Fruit fly (Drosophila melanogaster) whole organism, embryonic: ENCODE measurements around the gene CG33325.

Experiments
- Ada2b ChIP-seq: fragments of 200-800 bp; sonication (Bioruptor generic); IDR thresholded peaks from 2 replicates; pipeline ENCODE4 v1.3.6; 2022; ENCODE audit warnings: missing biosample characterization, missing genetic modification characterization
- CG12659 ChIP-seq: fragments of 200-800 bp; sonication (Bioruptor generic); optimal IDR thresholded peaks from 3 replicates; lab custom pipeline; 2017; ENCODE audit warnings: mild to moderate bottlenecking, missing biosample characterization, missing genetic modification reagents, missing genetic modification characterization
- CG13296 ChIP-seq: fragments of 200-800 bp; sonication (Bioruptor generic); optimal IDR thresholded peaks from 3 replicates; lab custom pipeline; 2018; ENCODE audit warnings: missing biosample characterization, mild to moderate bottlenecking, missing genetic modification characterization
- CG13775 ChIP-seq: fragments of 200-800 bp; sonication (Bioruptor generic); optimal IDR thresholded peaks from 3 replicates; lab custom pipeline; 2017; ENCODE audit warnings: missing biosample characterization, mild to moderate bottlenecking, missing genetic modification characterization
- CG14014 ChIP-seq: fragments of 200-800 bp; sonication (Bioruptor generic); IDR thresholded peaks from 2 replicates; pipeline ENCODE4 v1.3.6; 2022; ENCODE audit warnings: missing biosample characterization, missing genetic modification characterization
- CG14710 ChIP-seq: fragments of 200-800 bp; sonication (Bioruptor generic); optimal IDR thresholded peaks from 3 replicates; lab custom pipeline; 2019; ENCODE audit warnings: missing biosample characterization, mild to moderate bottlenecking, missing genetic modification characterization, moderate library complexity
- CG14965 ChIP-seq: fragments of 200-800 bp; sonication (Bioruptor generic); optimal IDR thresholded peaks from 2 replicates; lab custom pipeline; 2016; ENCODE audit warnings: missing biosample characterization, missing genetic modification characterization, borderline replicate concordance
- CG15514 ChIP-seq: fragments of 200-800 bp; sonication (Bioruptor generic); optimal IDR thresholded peaks from 3 replicates; lab custom pipeline; 2017; ENCODE audit warnings: missing biosample characterization, missing genetic modification characterization, mild to moderate bottlenecking, moderate library complexity, missing genetic modification reagents
- CG15696 ChIP-seq: fragments of 200-800 bp; sonication (Bioruptor generic); optimal IDR thresholded peaks from 2 replicates; lab custom pipeline; 2019; ENCODE audit warnings: missing biosample characterization, mild to moderate bottlenecking, missing genetic modification characterization, moderate library complexity
- CG17328 ChIP-seq: fragments of 200-800 bp; sonication (Bioruptor generic); IDR thresholded peaks from 2 replicates; pipeline ENCODE4 v1.3.6; 2022; ENCODE audit warnings: missing biosample characterization, missing genetic modification characterization
- CG17568 ChIP-seq: fragments of 200-800 bp; sonication (Bioruptor generic); optimal IDR thresholded peaks from 2 replicates; lab custom pipeline; 2018; ENCODE audit warnings: missing biosample characterization, mild to moderate bottlenecking, missing genetic modification characterization, moderate library complexity
- CG30431 ChIP-seq: fragments of 200-800 bp; sonication (Bioruptor generic); optimal IDR thresholded peaks from 2 replicates; lab custom pipeline; 2017; ENCODE audit warnings: missing biosample characterization, missing genetic modification characterization
- CG31388 ChIP-seq: fragments of 200-800 bp; sonication (Bioruptor generic); optimal IDR thresholded peaks from 2 replicates; lab custom pipeline; 2016; ENCODE audit warnings: missing biosample characterization, missing genetic modification characterization
- CG3407 ChIP-seq: fragments of 200-800 bp; sonication (Bioruptor generic); optimal IDR thresholded peaks from 2 replicates; lab custom pipeline; 2018; ENCODE audit warnings: missing biosample characterization, mild to moderate bottlenecking, missing genetic modification characterization
- CG4360 ChIP-seq: fragments of 200-800 bp; sonication (Bioruptor generic); IDR thresholded peaks from 2 replicates; pipeline ENCODE4 v1.3.6; 2022; ENCODE audit warnings: missing biosample characterization, missing genetic modification characterization
- CG6175 ChIP-seq: fragments of 200-800 bp; sonication (Bioruptor generic); IDR thresholded peaks from 3 replicates; pipeline ENCODE4 v1.3.6; 2022; ENCODE audit warnings: missing biosample characterization, missing genetic modification characterization
- CG7963 ChIP-seq: fragments of 200-800 bp; sonication (Bioruptor generic); IDR thresholded peaks from 3 replicates; pipeline ENCODE4 v1.3.6; 2022; ENCODE audit warnings: missing biosample characterization, missing genetic modification characterization; ENCODE audit not compliant: partially characterized antibody
- D19A ChIP-seq: fragments of 200-800 bp; optimal IDR thresholded peaks from 3 replicates; lab custom pipeline; 2019; ENCODE audit warnings: missing biosample characterization, mild to moderate bottlenecking, missing genetic modification characterization, moderate library complexity
- Dbx ChIP-seq: fragments of 200-800 bp; sonication (Bioruptor generic); IDR thresholded peaks from 3 replicates; pipeline ENCODE4 v1.3.6; 2022; ENCODE audit warnings: missing biosample characterization, missing genetic modification characterization
- Dip3 ChIP-seq: fragments of 200-800 bp; sonication (Bioruptor generic); optimal IDR thresholded peaks from 3 replicates; lab custom pipeline; 2016; ENCODE audit warnings: missing biosample characterization, missing genetic modification characterization
- Dref ChIP-seq: fragments of 200-800 bp; sonication (Bioruptor generic); IDR thresholded peaks from 2 replicates; pipeline ENCODE4 v1.3.6; 2022; ENCODE audit warnings: missing biosample characterization, missing genetic modification characterization
- Ets97D ChIP-seq: fragments of 200-800 bp; sonication (Bioruptor generic); optimal IDR thresholded peaks from 3 replicates; lab custom pipeline; 2016; ENCODE audit warnings: missing biosample characterization, missing genetic modification characterization
- HLH54F ChIP-seq: fragments of 200-800 bp; sonication (Bioruptor generic); optimal IDR thresholded peaks from 3 replicates; lab custom pipeline; 2016; ENCODE audit warnings: missing biosample characterization, missing genetic modification characterization
- Hmr ChIP-seq: fragments of 200-800 bp; sonication (Bioruptor generic); optimal IDR thresholded peaks from 3 replicates; lab custom pipeline; 2017; ENCODE audit warnings: mild to moderate bottlenecking, missing biosample characterization, missing genetic modification reagents, missing genetic modification characterization
- MESR4 ChIP-seq: fragments of 200-800 bp; sonication (Bioruptor generic); optimal IDR thresholded peaks from 2 replicates; lab custom pipeline; 2018; ENCODE audit warnings: missing biosample characterization, mild to moderate bottlenecking, missing genetic modification characterization, moderate library complexity
- Meics ChIP-seq: fragments of 200-800 bp; sonication (Bioruptor generic); optimal IDR thresholded peaks from 2 replicates; lab custom pipeline; 2017; ENCODE audit warnings: missing biosample characterization, mild to moderate bottlenecking, missing genetic modification characterization
- Ptx1 ChIP-seq: fragments of 200-800 bp; sonication (Bioruptor generic); IDR thresholded peaks from 2 replicates; pipeline ENCODE4 v1.3.6; 2022; ENCODE audit warnings: missing biosample characterization, missing genetic modification characterization
- Sox102F ChIP-seq: fragments of 200-800 bp; sonication (Bioruptor generic); optimal IDR thresholded peaks from 2 replicates; lab custom pipeline; 2018; ENCODE audit warnings: missing biosample characterization, mild to moderate bottlenecking, missing genetic modification characterization, moderate library complexity
- Sry-δ ChIP-seq: fragments of 200-800 bp; sonication (Bioruptor generic); optimal IDR thresholded peaks from 2 replicates; lab custom pipeline; 2016; ENCODE audit warnings: missing biosample characterization, missing genetic modification characterization
- Stat92E ChIP-seq, 3 experiments: fragments of >200 bp in 2 of 3; fragments of 200-800 bp in 1 of 3; sonication (Bioruptor generic) in 1 of 3; optimal IDR thresholded peaks; 2 replicates each; lab custom pipeline; 2017 to 2019; ENCODE audit warnings: missing biosample characterization in 3 of 3, missing genetic modification characterization in 3 of 3, mild to moderate bottlenecking in 1 of 3, moderate library complexity in 1 of 3
- Taf1 ChIP-seq: fragments of 200-800 bp; sonication (Bioruptor generic); IDR thresholded peaks from 2 replicates; pipeline ENCODE4 v1.3.6; 2022; ENCODE audit warnings: missing biosample characterization, missing genetic modification characterization
- ac ChIP-seq: fragments of 200-800 bp; sonication (Bioruptor generic); optimal IDR thresholded peaks from 3 replicates; lab custom pipeline; 2017; ENCODE audit warnings: missing biosample characterization, mild to moderate bottlenecking, missing genetic modification characterization
- amos ChIP-seq: fragments of 200-800 bp; sonication (Bioruptor generic); IDR thresholded peaks from 2 replicates; pipeline ENCODE4 v1.3.6; 2022; ENCODE audit warnings: missing biosample characterization, missing genetic modification characterization; ENCODE audit not compliant: partially characterized antibody
- az2 ChIP-seq: fragments of 200-800 bp; sonication (Bioruptor generic); optimal IDR thresholded peaks from 3 replicates; lab custom pipeline; 2016; ENCODE audit warnings: missing biosample characterization, missing genetic modification characterization
- bbx ChIP-seq: fragments of 200-800 bp; sonication (Bioruptor generic); IDR thresholded peaks from 2 replicates; pipeline ENCODE4 v1.3.6; 2022; ENCODE audit warnings: missing biosample characterization, missing genetic modification characterization; ENCODE audit not compliant: partially characterized antibody
- bigmax ChIP-seq: fragments of 200-800 bp; sonication (Bioruptor generic); optimal IDR thresholded peaks from 2 replicates; lab custom pipeline; 2018; ENCODE audit warnings: missing biosample characterization, mild to moderate bottlenecking, missing genetic modification characterization
- chn ChIP-seq: fragments of 200-800 bp; sonication (Bioruptor generic); optimal IDR thresholded peaks from 2 replicates; lab custom pipeline; 2016; ENCODE audit warnings: missing biosample characterization, missing genetic modification characterization
- dimm ChIP-seq: fragments of 200-800 bp; sonication (Bioruptor generic); IDR thresholded peaks from 2 replicates; pipeline ENCODE4 v1.3.6; 2022; ENCODE audit warnings: missing biosample characterization, missing genetic modification characterization
- dmrt11E ChIP-seq: fragments of 200-800 bp; sonication (Bioruptor generic); optimal IDR thresholded peaks from 3 replicates; lab custom pipeline; 2018; ENCODE audit warnings: missing biosample characterization, mild to moderate bottlenecking, missing genetic modification characterization, moderate library complexity
- exex ChIP-seq: fragments of 200-800 bp; sonication (Bioruptor generic); optimal IDR thresholded peaks from 4 replicates; lab custom pipeline; 2018; ENCODE audit warnings: missing biosample characterization, mild to moderate bottlenecking, missing genetic modification characterization, moderate library complexity
- jing ChIP-seq: fragments of 200-800 bp; sonication (Bioruptor generic); optimal IDR thresholded peaks from 2 replicates; lab custom pipeline; 2018; ENCODE audit warnings: missing biosample characterization, mild to moderate bottlenecking, missing genetic modification characterization
- org-1 ChIP-seq: fragments of 200-800 bp; sonication (Bioruptor generic); optimal IDR thresholded peaks from 2 replicates; lab custom pipeline; 2017; ENCODE audit warnings: missing biosample characterization, missing genetic modification characterization
- pb ChIP-seq: fragments of 200-800 bp; sonication (Bioruptor generic); optimal IDR thresholded peaks from 3 replicates; lab custom pipeline; 2016; ENCODE audit warnings: missing biosample characterization, missing genetic modification characterization
- pzg ChIP-seq: fragments of 200-800 bp; sonication (Bioruptor generic); optimal IDR thresholded peaks from 3 replicates; lab custom pipeline; 2018; ENCODE audit warnings: missing biosample characterization, mild to moderate bottlenecking, missing genetic modification characterization, moderate library complexity
- schlank ChIP-seq: fragments of 200-800 bp; sonication (Bioruptor generic); optimal IDR thresholded peaks from 2 replicates; lab custom pipeline; 2018; ENCODE audit warnings: missing biosample characterization, mild to moderate bottlenecking, missing genetic modification characterization
- sim ChIP-seq: fragments of 200-800 bp; sonication (Bioruptor generic); IDR thresholded peaks from 2 replicates; pipeline ENCODE4 v1.3.6; 2022; ENCODE audit warnings: missing biosample characterization, missing genetic modification characterization
- stc ChIP-seq: fragments of 200-800 bp; sonication (Bioruptor generic); IDR thresholded peaks from 2 replicates; pipeline ENCODE4 v1.3.6; 2022; ENCODE audit warnings: missing biosample characterization, missing genetic modification characterization
- tx ChIP-seq: fragments of 200-800 bp; sonication (Bioruptor generic); optimal IDR thresholded peaks from 2 replicates; lab custom pipeline; 2016; ENCODE audit warnings: missing biosample characterization, missing genetic modification characterization
- zfh1 ChIP-seq: fragments of 200-800 bp; sonication (Bioruptor generic); IDR thresholded peaks from 3 replicates; pipeline ENCODE4 v1.3.6; 2022; ENCODE audit warnings: missing biosample characterization, missing genetic modification characterization

CG33325 gene

dm6 chr3R:8663668-8664283 lies 16.1 kb downstream of the CG33325 start, which contains the start of gene CG8032 (continued):
- TF ChIP-seq CG30431 (GFP tag; lab: Kevin White, UChicago) (no peak), schlank (no peak), Meics (GFP tag; lab: Kevin White, UChicago) (peak; percentile 12), CG3407 (GFP tag; lab: Kevin White, UChicago) (no peak), amos (GFP tag; lab: Robert Waterston, UW) (peak; percentile 59), jing (GFP tag; lab: Kevin White, UChicago) (no peak), CG31388 (no peak), CG14965 (GFP tag; lab: Kevin White, UChicago) (no peak), Ada2b (GFP tag; lab: Robert Waterston, UW) (no peak), stc (GFP tag; lab: Robert Waterston, UW) (0 out of 2 replicates have a peak, but pooled peaks have one; percentile 11), MESR4 (GFP tag; lab: Kevin White, UChicago) (peak; percentile 71), Dbx (GFP tag; lab: Robert Waterston, UW) (peak; percentile 33; the same call in 1 of the 3 replicates), chn (GFP tag; lab: Kevin White, UChicago) (peak; percentile 21), pb (GFP tag; lab: Kevin White, UChicago) (no peak), Ets97D (GFP tag; lab: Kevin White, UChicago) (peak; percentile 82), tx (peak; percentile 57), Hmr (GFP tag; lab: Kevin White, UChicago) (peak; percentile 27), sim (no peak), Dref (GFP tag; lab: Robert Waterston, UW) (peak; percentile 72), bigmax (no peak), CG15514 (peak; percentile 54), Stat92E (GFP tag; optimal IDR thresholded peaks at IDR 0.05; lab: Kevin White, UChicago) (no peak), CG13775 (GFP tag; lab: Kevin White, UChicago) (peak; percentile 61), CG14710 (tag; lab: Kevin White, UChicago) (peak; percentile 71), CG14014 (no peak), CG13296 (GFP tag; lab: Kevin White, UChicago) (peak; percentile 16), CG12659 (GFP tag; lab: Kevin White, UChicago) (peak; percentile 43), dimm (GFP tag; lab: Robert Waterston, UW) (no peak), CG6175 (GFP tag; lab: Robert Waterston, UW) (no peak), exex (tag; lab: Kevin White, UChicago) (peak; percentile 4), Ptx1 (GFP tag; lab: Robert Waterston, UW) (peak; percentile 44), CG17568 (GFP tag; lab: Kevin White, UChicago) (no peak), Taf1 (GFP tag; lab: Robert Waterston, UW) (0 out of 2 replicates have a peak, but pooled peaks have one; percentile 24), HLH54F (GFP tag; lab: Kevin White, UChicago) (peak; percentile 19), CG7963 (GFP tag; lab: Robert Waterston, UW) (no peak; the same call in 2 of the 3 replicates), pzg (GFP tag; lab: Kevin White, UChicago) (peak; percentile 75), ac (GFP tag; lab: Kevin White, UChicago) (no peak), D19A (tag; lab: Kevin White, UChicago) (no peak), Sry-δ (GFP tag; lab: Kevin White, UChicago) (peak; percentile 94), Sox102F (GFP tag; lab: Kevin White, UChicago) (peak; percentile 48), dmrt11E (tag; lab: Kevin White, UChicago) (peak; percentile 0), Dip3 (GFP tag; lab: Kevin White, UChicago) (peak; percentile 55), CG4360 (no peak), org-1 (GFP tag; lab: Kevin White, UChicago) (no peak), CG17328 (0 out of 2 replicates have a peak, but pooled peaks have one; percentile 7), az2 (GFP tag; lab: Kevin White, UChicago) (peak; percentile 35), CG15696 (tag; lab: Kevin White, UChicago) (peak; percentile 9), bbx (no peak; the same call in 1 of the 2 replicates), zfh1 (GFP tag; lab: Robert Waterston, UW) (peak; percentile 59; the same call in 2 of the 3 replicates)
